Worm (Caenorhabditis elegans): ENCODE data around the gene nth-1.

Gene nth-1

DNA sequence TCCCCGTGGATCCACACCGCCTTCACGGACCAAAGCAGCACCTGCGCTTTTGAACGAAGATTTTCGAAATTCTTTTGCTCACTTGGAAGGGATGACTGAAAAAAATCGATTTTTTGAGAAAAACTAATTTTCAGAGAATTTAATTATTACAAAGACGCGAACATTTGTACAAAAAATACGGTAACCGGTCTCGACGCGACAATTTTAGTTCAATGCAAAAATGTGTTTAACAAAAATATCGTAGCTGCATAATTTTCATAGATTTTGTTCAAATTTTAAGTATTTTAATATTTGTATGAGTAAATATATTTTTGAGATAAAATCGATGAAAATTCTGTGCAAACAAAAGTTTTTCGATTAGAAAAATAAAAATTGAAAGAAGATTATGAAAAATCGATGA, 31.0 kb downstream of the nth-1 start, which contains the start of gene T08A11.1:
Gene T08A11.1, minus strand, starts transcription at position 101 of the 400 bp plus-strand sequence.
- no peak for TF ChIP-seq ztf-4 (tag; optimal IDR thresholded peaks at IDR 0.05)
- no peak for TF ChIP-seq nhr-25 (tag; optimal IDR thresholded peaks at IDR 0.05)
- TF ChIP-seq egl-5 (tag; optimal IDR thresholded peaks at IDR 0.05): no peak
- TF ChIP-seq ama-1 (optimal IDR thresholded peaks at IDR 0.05): no peak
- TF ChIP-seq nhr-76 (tag; optimal IDR thresholded peaks at IDR 0.05): no peak
- no peak for TF ChIP-seq elt-1 (tag; optimal IDR thresholded peaks at IDR 0.05)
- TF ChIP-seq sea-2 (GFP tag; optimal IDR thresholded peaks at IDR 0.05): no peak
- no peak for TF ChIP-seq R02D3.7 (tag; optimal IDR thresholded peaks at IDR 0.05)
- no peak for TF ChIP-seq nhr-28 (tag; optimal IDR thresholded peaks at IDR 0.05)
- no peak for TF ChIP-seq aly-2 (tag; optimal IDR thresholded peaks at IDR 0.05)
- no peak for TF ChIP-seq nhr-237 (tag; optimal IDR thresholded peaks at IDR 0.05)
- no peak for TF ChIP-seq fos-1 (tag; optimal IDR thresholded peaks at IDR 0.05)
- TF ChIP-seq egl-27 (tag; optimal IDR thresholded peaks at IDR 0.05): no peak

DNA sequence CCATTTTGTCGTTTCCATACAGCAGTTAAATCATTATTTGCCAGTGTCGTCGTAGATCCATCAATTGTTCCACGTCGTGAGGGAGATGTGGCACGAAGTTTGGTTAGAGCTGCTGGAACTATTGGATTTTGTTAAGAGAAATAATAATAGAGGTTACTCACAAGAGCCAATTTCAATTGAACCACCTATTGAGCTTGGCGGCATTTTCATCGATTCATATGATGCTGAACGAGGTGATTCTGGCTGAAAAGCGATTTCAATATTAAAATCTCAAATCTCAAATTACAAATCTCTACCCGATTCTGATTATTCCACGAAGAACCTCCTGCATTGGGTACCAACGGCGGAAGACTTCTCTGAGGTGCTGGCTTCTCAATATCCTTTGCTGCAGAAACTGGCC, 36.2 kb downstream of the nth-1 start:
- TF ChIP-seq nhr-23 (tag; optimal IDR thresholded peaks at IDR 0.05) (no peak), mml-1 (tag; optimal IDR thresholded peaks at IDR 0.05) (no peak), R02D3.7 (tag; optimal IDR thresholded peaks at IDR 0.05) (no peak), eor-1 (tag; optimal IDR thresholded peaks at IDR 0.05) (no peak), pqm-1 (tag; optimal IDR thresholded peaks at IDR 0.05) (no peak), egl-5 (tag; optimal IDR thresholded peaks at IDR 0.05) (no peak), snpc-4 (tag; optimal IDR thresholded peaks at IDR 0.05) (no peak), ZK546.5 (tag; optimal IDR thresholded peaks at IDR 0.05) (no peak), ztf-11 (tag; optimal IDR thresholded peaks at IDR 0.05) (no peak), elt-3 (tag; optimal IDR thresholded peaks at IDR 0.05) (no peak), ceh-16 (tag; optimal IDR thresholded peaks at IDR 0.05) (no peak)

DNA sequence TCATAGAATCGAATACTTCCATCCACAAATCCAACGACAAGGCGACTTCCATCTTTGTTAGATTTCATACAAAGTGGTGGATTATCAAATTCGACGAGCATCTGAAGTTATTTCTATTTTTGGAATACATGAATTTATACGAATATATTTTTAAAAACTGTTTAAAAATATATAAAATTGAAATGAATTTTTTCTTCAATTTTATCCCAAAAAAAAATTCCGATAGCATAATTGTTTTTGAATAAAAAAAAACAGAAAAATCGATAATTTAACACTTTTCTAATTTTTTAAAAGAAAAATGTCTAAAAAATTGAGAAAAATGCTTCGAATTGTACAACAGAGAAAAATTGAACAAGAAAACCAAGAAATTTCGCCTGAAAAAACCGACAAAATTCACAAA, 46.5 kb downstream of the nth-1 start, which contains the start of gene Y44F5A.1:
Gene Y44F5A.1, minus strand, starts transcription at position 101 of the 400 bp plus-strand sequence.
- TF ChIP-seq nhr-28 (tag; optimal IDR thresholded peaks at IDR 0.05) (no peak), daf-12 (tag; optimal IDR thresholded peaks at IDR 0.05) (no peak)

- TF ChIP-seq nfya-1 (tag; optimal IDR thresholded peaks at IDR 0.05; ENCODE audit: insufficient read depth) (no peak), lin-15B (tag; optimal IDR thresholded peaks at IDR 0.05) (no peak)
These were observed 49.8 kb downstream of the nth-1 start, which contains the start of gene zhit-2 for ce11 chrIII:4244285-4244684. zhit-2 (minus strand) TSS chrIII:4244385.

DNA sequence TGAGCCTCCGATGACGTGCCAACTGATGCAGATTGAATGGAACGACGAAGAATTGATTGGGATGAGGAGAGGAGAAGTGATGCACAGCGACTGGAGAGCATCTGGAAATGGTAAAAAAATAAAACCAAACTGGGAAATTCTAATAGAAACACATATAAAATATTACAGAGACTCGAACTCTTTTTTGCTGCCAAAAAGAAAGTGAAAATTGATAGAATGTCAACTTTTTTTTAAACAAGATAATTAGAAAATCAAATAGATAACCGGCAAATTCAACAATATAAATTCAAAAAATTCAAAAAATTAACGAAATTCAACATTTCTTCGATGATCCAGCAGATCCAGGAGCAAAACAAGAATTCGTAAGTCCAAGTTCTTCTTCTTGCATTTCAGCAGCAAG, 50.6 kb downstream of the nth-1 start, which contains the start of gene mrpl-21:
Gene mrpl-21, minus strand, starts transcription at position 101 of the 400 bp plus-strand sequence.
- no peak for TF ChIP-seq fkh-10 (GFP tag; optimal IDR thresholded peaks at IDR 0.05)

ce11 chrIII:4242225-4242862, 51.7 kb downstream of the nth-1 start, which contains the start of gene F43C1.7:
F43C1.7 (minus strand) TSS chrIII:4242575.
- no peak for TF ChIP-seq fkh-2 (tag; optimal IDR thresholded peaks at IDR 0.05)
- no peak for TF ChIP-seq egl-5 (tag; optimal IDR thresholded peaks at IDR 0.05)
- no peak for TF ChIP-seq nfya-1 (tag; optimal IDR thresholded peaks at IDR 0.05; ENCODE audit: insufficient read depth)
- TF ChIP-seq nhr-237 (tag; optimal IDR thresholded peaks at IDR 0.05): no peak
- no peak for TF ChIP-seq daf-12 (tag; optimal IDR thresholded peaks at IDR 0.05)
- no peak for TF ChIP-seq nhr-43 (tag; optimal IDR thresholded peaks at IDR 0.05; ENCODE audit: poor library complexity, severe bottlenecking)
- TF ChIP-seq ceh-16 (tag; optimal IDR thresholded peaks at IDR 0.05): no peak
